Worm (Caenorhabditis elegans): ENCODE results near the gene Y45G5AM.9.

- TF ChIP-seq unc-39 (tag; optimal IDR thresholded peaks at IDR 0.05) (no peak), ztf-11 (tag; optimal IDR thresholded peaks at IDR 0.05) (no peak), mdl-1 (tag; optimal IDR thresholded peaks at IDR 0.05) (no peak), pqm-1 (tag; optimal IDR thresholded peaks at IDR 0.05) (no peak), fkh-10 (GFP tag; optimal IDR thresholded peaks at IDR 0.05) (no peak), tbx-2 (tag; optimal IDR thresholded peaks at IDR 0.05) (no peak)
Measured at ce11 chrV:4190232-4190631, 4.2 kb downstream of the Y45G5AM.9 start.
